Worm (Caenorhabditis elegans) whole organism, young adult: ENCODE measurements around the gene pdhk-2.

Source experiments
- B0019.2 ChIP-seq: fragments of 200-800 bp; sonication (Bioruptor generic); conservative IDR thresholded peaks from 2 replicates; pipeline ENCODE4 v1.3.6; 2022; ENCODE audit warnings: missing genetic modification reagents, missing genetic modification characterization, missing compliant biosample characterization
- F55B11.4 ChIP-seq: sonication (generic microtip); optimal IDR thresholded peaks from 2 replicates; lab custom pipeline; 2016; ENCODE audit warnings: missing compliant biosample characterization, missing genetic modification characterization, borderline replicate concordance; ENCODE audit not compliant: insufficient read depth
- F57C9.4 ChIP-seq: sonication (generic microtip); optimal IDR thresholded peaks from 2 replicates; lab custom pipeline; 2017; ENCODE audit warnings: mild to moderate bottlenecking, missing genetic modification characterization, missing compliant biosample characterization
- K11D2.4 ChIP-seq: fragments of 200-800 bp; sonication (Bioruptor generic); IDR thresholded peaks from 2 replicates; pipeline ENCODE4 v1.3.6; 2022; ENCODE audit warnings: missing genetic modification reagents, missing genetic modification characterization, missing compliant biosample characterization
- T26A5.8 ChIP-seq: sonication (generic microtip); optimal IDR thresholded peaks from 2 replicates; lab custom pipeline; 2016; ENCODE audit warnings: missing genetic modification characterization, missing compliant biosample characterization
- ZK185.1 ChIP-seq: sonication (generic microtip); optimal IDR thresholded peaks from 2 replicates; lab custom pipeline; 2016; ENCODE audit warnings: mild to moderate bottlenecking, missing genetic modification characterization, missing compliant biosample characterization; ENCODE audit not compliant: poor library complexity, severe bottlenecking
- aptf-2 ChIP-seq: fragments of 200-800 bp; sonication (Bioruptor generic); conservative IDR thresholded peaks from 2 replicates; pipeline ENCODE4 v1.3.6; 2022; ENCODE audit warnings: missing genetic modification reagents, missing genetic modification characterization, missing compliant biosample characterization
- aptf-3 ChIP-seq: fragments of 200-800 bp; sonication (Bioruptor generic); IDR thresholded peaks from 2 replicates; pipeline ENCODE4 v1.3.6; 2022; ENCODE audit warnings: missing genetic modification characterization, missing compliant biosample characterization
- atf-7 ChIP-seq: sonication (generic microtip); optimal IDR thresholded peaks from 2 replicates; lab custom pipeline; 2017; ENCODE audit warnings: mild to moderate bottlenecking, missing genetic modification characterization, missing compliant biosample characterization
- attf-5 ChIP-seq: fragments of 200-800 bp; sonication (Bioruptor generic); optimal IDR thresholded peaks from 2 replicates; lab custom pipeline; 2018; ENCODE audit warnings: mild to moderate bottlenecking, missing genetic modification characterization, missing compliant biosample characterization
- cebp-1 ChIP-seq, 2 experiments: fragments of 200-800 bp in 1 of 2; sonication (Bioruptor generic) in 1 of 2; sonication (generic microtip) in 1 of 2; IDR thresholded peaks in 1 of 2; optimal IDR thresholded peaks in 1 of 2; 2 replicates each; pipeline versions ENCODE4 v1.3.6 to Lab custom; 2017 to 2022; ENCODE audit warnings: missing compliant biosample characterization in 2 of 2, missing genetic modification characterization in 2 of 2, mild to moderate bottlenecking in 1 of 2, missing genetic modification reagents in 1 of 2, moderate library complexity in 1 of 2
- ceh-100 ChIP-seq: fragments of 200-800 bp; sonication (Bioruptor generic); IDR thresholded peaks from 2 replicates; pipeline ENCODE4 v1.3.6; 2022; ENCODE audit warnings: missing genetic modification reagents, missing genetic modification characterization, missing compliant biosample characterization
- ceh-40 ChIP-seq: fragments of 200-800 bp; sonication (Bioruptor generic); IDR thresholded peaks from 2 replicates; pipeline ENCODE4 v1.3.6; 2022; ENCODE audit warnings: missing genetic modification characterization, missing compliant biosample characterization
- die-1 ChIP-seq: sonication (generic microtip); optimal IDR thresholded peaks from 2 replicates; lab custom pipeline; 2016; ENCODE audit warnings: missing genotype, mild to moderate bottlenecking, missing genetic modification characterization, missing compliant biosample characterization
- efl-1 ChIP-seq: fragments of 150-350 bp; optimal IDR thresholded peaks from 2 replicates; lab custom pipeline; 2014; ENCODE audit warnings: missing biosample characterization, missing genetic modification reagents, missing genetic modification characterization
- egrh-3 ChIP-seq: fragments of 200-800 bp; sonication (Bioruptor generic); IDR thresholded peaks from 2 replicates; pipeline ENCODE4 v1.3.6; 2022; ENCODE audit warnings: missing genetic modification reagents, missing genetic modification characterization, missing compliant biosample characterization
- ekl-4 ChIP-seq: fragments of 200-800 bp; sonication (Bioruptor generic); IDR thresholded peaks from 2 replicates; pipeline ENCODE4 v1.3.6; 2022; ENCODE audit warnings: missing genetic modification reagents, missing genetic modification characterization, missing compliant biosample characterization
- fkh-3 ChIP-seq: sonication (generic microtip); optimal IDR thresholded peaks from 2 replicates; lab custom pipeline; 2016; ENCODE audit warnings: mild to moderate bottlenecking, missing genetic modification characterization, missing compliant biosample characterization
- hlh-26 ChIP-seq: fragments of 200-800 bp; sonication (Bioruptor generic); conservative IDR thresholded peaks from 2 replicates; pipeline ENCODE4 v1.3.6; 2022; ENCODE audit warnings: missing genetic modification reagents, missing genetic modification characterization, missing compliant biosample characterization
- hmg-1.2 ChIP-seq: fragments of 200-800 bp; sonication (Bioruptor generic); IDR thresholded peaks from 2 replicates; pipeline ENCODE4 v1.3.6; 2022; ENCODE audit warnings: missing genetic modification reagents, missing genetic modification characterization, missing compliant biosample characterization
- hmg-20 ChIP-seq: fragments of 200-800 bp; sonication (Bioruptor generic); IDR thresholded peaks from 2 replicates; pipeline ENCODE4 v1.3.6; 2022; ENCODE audit warnings: missing genetic modification reagents, missing genetic modification characterization, missing compliant biosample characterization
- hrde-1 ChIP-seq: sonication (generic microtip); optimal IDR thresholded peaks from 2 replicates; lab custom pipeline; 2016; ENCODE audit warnings: missing genetic modification characterization, mild to moderate bottlenecking, missing compliant biosample characterization, moderate library complexity, missing genotype, missing genetic modification reagents, borderline replicate concordance
- let-607 ChIP-seq, 2 experiments: fragments of 200-800 bp in 1 of 2; sonication (Bioruptor generic) in 1 of 2; sonication (generic microtip) in 1 of 2; optimal IDR thresholded peaks; 2 replicates each; lab custom pipeline; 2016 to 2018; ENCODE audit warnings: mild to moderate bottlenecking in 2 of 2, missing compliant biosample characterization in 2 of 2, missing genetic modification characterization in 2 of 2, moderate library complexity in 2 of 2, missing genotype in 1 of 2
- lin-35 ChIP-seq, 3 experiments: fragments of 150-350 bp in 2 of 3; sonication (generic microtip) in 1 of 3; optimal IDR thresholded peaks; 2 replicates each; lab custom pipeline; 2014 to 2018; ENCODE audit warnings: missing biosample characterization in 3 of 3, missing genetic modification characterization in 3 of 3, missing genetic modification reagents in 3 of 3
- lin-40 ChIP-seq: sonication (generic microtip); optimal IDR thresholded peaks from 2 replicates; lab custom pipeline; 2016; ENCODE audit warnings: missing genetic modification characterization, mild to moderate bottlenecking, missing compliant biosample characterization, missing genotype, missing genetic modification reagents
- lsy-27 ChIP-seq: sonication (generic microtip); optimal IDR thresholded peaks from 2 replicates; lab custom pipeline; 2017; ENCODE audit warnings: missing genetic modification characterization, mild to moderate bottlenecking, missing compliant biosample characterization, antibody characterized with exemption, missing genotype, borderline replicate concordance; ENCODE audit not compliant: insufficient read depth
- mes-4 ChIP-seq: sonication (generic microtip); optimal IDR thresholded peaks from 2 replicates; lab custom pipeline; 2016; ENCODE audit warnings: missing genotype, missing genetic modification characterization, missing compliant biosample characterization
- mxl-1 ChIP-seq: sonication (generic microtip); optimal IDR thresholded peaks from 2 replicates; lab custom pipeline; 2016; ENCODE audit warnings: missing genetic modification characterization, missing compliant biosample characterization
- nhr-27 ChIP-seq: fragments of 200-800 bp; sonication (Bioruptor generic); optimal IDR thresholded peaks from 2 replicates; lab custom pipeline; 2018; ENCODE audit warnings: mild to moderate bottlenecking, missing genetic modification characterization, moderate library complexity, missing compliant biosample characterization
- nhr-80 ChIP-seq: sonication (generic microtip); optimal IDR thresholded peaks from 2 replicates; lab custom pipeline; 2016; ENCODE audit warnings: missing genetic modification characterization, missing compliant biosample characterization
- pbrm-1 ChIP-seq: fragments of 200-800 bp; sonication (Bioruptor generic); IDR thresholded peaks from 2 replicates; pipeline ENCODE4 v1.3.6; 2022; ENCODE audit warnings: missing genetic modification reagents, missing genetic modification characterization, missing compliant biosample characterization
- rcor-1 ChIP-seq: fragments of 200-800 bp; sonication (Bioruptor generic); IDR thresholded peaks from 2 replicates; pipeline ENCODE4 v1.3.6; 2022; ENCODE audit warnings: missing genetic modification reagents, missing genetic modification characterization, missing compliant biosample characterization
- repo-1 ChIP-seq: sonication (generic microtip); optimal IDR thresholded peaks from 2 replicates; lab custom pipeline; 2017; ENCODE audit warnings: mild to moderate bottlenecking, missing genetic modification characterization, missing compliant biosample characterization
- sdz-38 ChIP-seq: sonication (generic microtip); optimal IDR thresholded peaks from 2 replicates; lab custom pipeline; 2016; ENCODE audit warnings: missing genotype, missing genetic modification characterization, missing compliant biosample characterization
- sptf-2 ChIP-seq: fragments of 200-800 bp; sonication (Bioruptor generic); optimal IDR thresholded peaks from 2 replicates; lab custom pipeline; 2018; ENCODE audit warnings: mild to moderate bottlenecking, missing genetic modification characterization, missing compliant biosample characterization
- unc-130 ChIP-seq: sonication (generic microtip); optimal IDR thresholded peaks from 2 replicates; lab custom pipeline; 2016; ENCODE audit warnings: missing genetic modification reagents, missing genetic modification characterization, missing compliant biosample characterization
- unc-62 ChIP-seq: fragments of 150-350 bp; optimal IDR thresholded peaks from 2 replicates; lab custom pipeline; 2014; ENCODE audit warnings: missing biosample characterization, missing genetic modification reagents, missing genetic modification characterization
- xnd-1 ChIP-seq: sonication (generic microtip); optimal IDR thresholded peaks from 2 replicates; lab custom pipeline; 2016; ENCODE audit warnings: missing genotype, missing genetic modification reagents, missing genetic modification characterization, missing compliant biosample characterization
- ztf-18 ChIP-seq: sonication (generic microtip); optimal IDR thresholded peaks from 2 replicates; lab custom pipeline; 2016; ENCODE audit warnings: missing genotype, mild to moderate bottlenecking, missing genetic modification characterization, missing compliant biosample characterization
- ztf-25 ChIP-seq: fragments of 200-800 bp; sonication (Bioruptor generic); IDR thresholded peaks from 2 replicates; pipeline ENCODE4 v1.3.6; 2022; ENCODE audit warnings: missing genetic modification reagents, missing genetic modification characterization, missing compliant biosample characterization
- ztf-6 ChIP-seq: fragments of 200-800 bp; sonication (Bioruptor generic); IDR thresholded peaks from 2 replicates; pipeline ENCODE4 v1.3.6; 2022; ENCODE audit warnings: missing genetic modification reagents, missing genetic modification characterization, missing compliant biosample characterization

pdhk-2 gene

ce11 chrIII:8700289-8700957, 40.8 kb downstream of the pdhk-2 start, which contains the start of the genes sdz-1 and vps-33.1 (continued):
- TF ChIP-seq lin-35 (GFP tag; optimal IDR thresholded peaks at IDR 0.05; lab: Kevin White, UChicago) = no peak
- no peak for TF ChIP-seq ztf-6 (GFP tag; lab: Robert Waterston, UW)
- no peak for TF ChIP-seq pbrm-1 (GFP tag; lab: Robert Waterston, UW)
- TF ChIP-seq ztf-25 (GFP tag; lab: Robert Waterston, UW) = no peak
- no peak for TF ChIP-seq egrh-3 (GFP tag; lab: Robert Waterston, UW)
- no peak for TF ChIP-seq lin-40 (tag; lab: Kevin White, UChicago)
- no peak for TF ChIP-seq mes-4 (tag; lab: Kevin White, UChicago)
- TF ChIP-seq repo-1 (tag; lab: Kevin White, UChicago) = no peak
- TF ChIP-seq die-1 = no peak
- no peak for TF ChIP-seq K11D2.4 (GFP tag; lab: Robert Waterston, UW)
- no peak for TF ChIP-seq aptf-2 (GFP tag; lab: Robert Waterston, UW)
- TF ChIP-seq efl-1 (GFP tag; lab: Kevin White, UChicago) = peak; percentile 41
- TF ChIP-seq T26A5.8 (tag; lab: Kevin White, UChicago) = no peak
- TF ChIP-seq lsy-27 = no peak
- no peak for TF ChIP-seq ztf-18 (tag; lab: Kevin White, UChicago)
- no peak for TF ChIP-seq attf-5 (GFP tag; lab: Kevin White, UChicago)
- no peak for TF ChIP-seq sdz-38 (tag; lab: Kevin White, UChicago)
- no peak for TF ChIP-seq fkh-3 (tag; lab: Kevin White, UChicago)
- TF ChIP-seq hmg-1.2 (GFP tag; lab: Robert Waterston, UW) = no peak
- no peak for TF ChIP-seq ekl-4 (GFP tag; lab: Robert Waterston, UW)
- TF ChIP-seq unc-130 (GFP tag; lab: Kevin White, UChicago) = no peak

DNA sequence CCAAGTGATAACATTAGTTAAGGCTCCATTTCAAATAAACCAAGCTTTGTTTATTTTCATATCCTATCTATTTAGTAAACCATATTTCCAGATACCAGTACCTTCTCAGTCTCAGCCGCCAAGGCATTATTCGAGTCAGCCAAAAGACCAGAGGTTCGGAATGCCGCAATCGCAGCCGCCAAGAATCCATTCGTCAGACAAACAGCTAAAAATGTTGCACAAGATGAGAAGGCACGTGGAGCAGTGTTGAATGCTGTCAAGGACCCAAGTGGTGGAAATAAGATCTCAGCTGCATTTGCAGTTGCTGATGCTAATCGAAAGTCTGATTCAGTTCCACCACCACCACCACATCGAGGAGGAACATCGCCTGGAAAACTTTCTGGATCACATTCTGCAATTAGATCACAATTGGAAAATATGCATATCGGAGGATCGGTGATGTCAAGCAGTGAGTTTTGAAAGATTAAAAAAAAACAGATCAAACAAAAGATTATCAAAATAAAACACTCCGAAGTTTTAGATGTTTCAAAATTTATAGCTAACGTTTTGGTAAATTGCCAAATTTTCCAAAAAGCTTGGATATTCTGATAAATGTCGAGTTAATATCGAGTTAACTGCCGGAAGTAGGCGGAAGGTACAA, 43.8 kb downstream of the pdhk-2 start:
- TF ChIP-seq ceh-100 (GFP tag; lab: Robert Waterston, UW) (no peak), xnd-1 (tag; lab: Kevin White, UChicago) (no peak), ceh-40 (no peak), unc-62 (GFP tag; lab: Kevin White, UChicago) (no peak), F57C9.4 (tag; lab: Kevin White, UChicago) (no peak)
- TF ChIP-seq, all 124 proteins: peak for 0

- TF ChIP-seq ztf-6 (GFP tag; lab: Robert Waterston, UW) (no peak), mxl-1 (tag; lab: Kevin White, UChicago) (no peak), B0019.2 (no peak), nhr-27 (no peak), nhr-80 (peak; percentile 22), rcor-1 (GFP tag; lab: Robert Waterston, UW) (no peak), cebp-1 (GFP tag; IDR thresholded peaks at IDR 0.05; lab: Robert Waterston, UW) (no peak), cebp-1 (tag; optimal IDR thresholded peaks at IDR 0.05; lab: Kevin White, UChicago) (peak; percentile 39), aptf-2 (GFP tag; lab: Robert Waterston, UW) (no peak), T26A5.8 (tag; lab: Kevin White, UChicago) (no peak), unc-130 (GFP tag; lab: Kevin White, UChicago) (no peak), pbrm-1 (GFP tag; lab: Robert Waterston, UW) (no peak), hmg-1.2 (GFP tag; lab: Robert Waterston, UW) (peak; percentile 87), let-607 (tag; optimal IDR thresholded peaks at IDR 0.05; lab: Kevin White, UChicago) (peak; percentile 21 to 81), F55B11.4 (tag; lab: Kevin White, UChicago) (no peak), hmg-20 (GFP tag; lab: Robert Waterston, UW) (no peak), aptf-3 (no peak), atf-7 (tag; lab: Kevin White, UChicago) (no peak), hrde-1 (tag; lab: Kevin White, UChicago) (no peak), hlh-26 (no peak), ZK185.1 (tag; lab: Kevin White, UChicago) (peak; percentile 17), sptf-2 (no peak), ztf-25 (GFP tag; lab: Robert Waterston, UW) (no peak), attf-5 (GFP tag; lab: Kevin White, UChicago) (peak; percentile 3)
Measured at ce11 chrIII:8696680-8697079, 44.5 kb downstream of the pdhk-2 start.
